Fruit fly (Drosophila melanogaster) whole organism, wandering third instar larva: ENCODE results near the gene CG31157.

Experiments
- Abd-B ChIP-seq: fragments of >200 bp; optimal IDR thresholded peaks from 2 replicates; lab custom pipeline; 2017; ENCODE audit warnings: missing biosample characterization, missing genetic modification characterization
- CG32264 ChIP-seq: fragments of 200-800 bp; sonication (Bioruptor generic); optimal IDR thresholded peaks from 2 replicates; lab custom pipeline; 2016; ENCODE audit warnings: missing biosample characterization, missing genetic modification characterization
- CG9705 ChIP-seq: fragments of 200-800 bp; sonication (Bioruptor generic); optimal IDR thresholded peaks from 2 replicates; lab custom pipeline; 2018; ENCODE audit warnings: missing biosample characterization, mild to moderate bottlenecking, missing genetic modification characterization
- CrebA ChIP-seq: fragments of 200-800 bp; sonication (Bioruptor generic); optimal IDR thresholded peaks from 2 replicates; lab custom pipeline; 2016; ENCODE audit warnings: missing biosample characterization, mild to moderate bottlenecking, missing genetic modification characterization, borderline replicate concordance
- Dfd ChIP-seq: fragments of >200 bp; optimal IDR thresholded peaks from 2 replicates; lab custom pipeline; 2017; ENCODE audit warnings: missing biosample characterization, missing genetic modification characterization
- Dif ChIP-seq: fragments of 200-275, 200-300 bp; sonication (Bioruptor generic); optimal IDR thresholded peaks from 2 replicates; lab custom pipeline; 2018; ENCODE audit warnings: missing biosample characterization, missing genetic modification characterization; ENCODE audit not compliant: partially characterized antibody
- GATAd ChIP-seq: sonication (Bioruptor generic); optimal IDR thresholded peaks from 2 replicates; lab custom pipeline; 2016; ENCODE audit warnings: missing biosample characterization, missing genetic modification characterization
- HLH106 ChIP-seq: fragments of 200-800 bp; optimal IDR thresholded peaks from 3 replicates; lab custom pipeline; 2019; ENCODE audit warnings: missing biosample characterization, mild to moderate bottlenecking, missing genetic modification characterization, moderate library complexity
- Hnf4 ChIP-seq: fragments of 200-800 bp; sonication (Bioruptor generic); optimal IDR thresholded peaks from 2 replicates; lab custom pipeline; 2016; ENCODE audit warnings: missing biosample characterization, mild to moderate bottlenecking, missing genetic modification characterization
- Hr78 ChIP-seq: fragments of >200 bp; optimal IDR thresholded peaks from 2 replicates; lab custom pipeline; 2017; ENCODE audit warnings: missing biosample characterization, missing genetic modification characterization
- Hr83 ChIP-seq: fragments of 200-300 bp; sonication (Bioruptor generic); optimal IDR thresholded peaks from 2 replicates; lab custom pipeline; 2016; ENCODE audit warnings: missing biosample characterization, mild to moderate bottlenecking, missing genetic modification characterization, moderate library complexity; ENCODE audit not compliant: poor library complexity, severe bottlenecking
- Jra ChIP-seq: sonication (Bioruptor generic); optimal IDR thresholded peaks from 2 replicates; lab custom pipeline; 2016; ENCODE audit warnings: missing biosample characterization, missing genetic modification characterization
- Mio ChIP-seq: sonication (Bioruptor generic); optimal IDR thresholded peaks from 2 replicates; lab custom pipeline; 2016; ENCODE audit warnings: missing biosample characterization, missing genetic modification characterization
- Myc ChIP-seq: fragments of >200 bp; optimal IDR thresholded peaks from 2 replicates; lab custom pipeline; 2017
- N ChIP-seq: fragments of >200 bp; optimal IDR thresholded peaks from 2 replicates; lab custom pipeline; 2018; ENCODE audit warnings: missing biosample characterization, missing external identifiers, missing genetic modification characterization
- OdsH ChIP-seq: fragments of 200-800 bp; sonication (Bioruptor generic); optimal IDR thresholded peaks from 2 replicates; lab custom pipeline; 2016; ENCODE audit warnings: missing biosample characterization, mild to moderate bottlenecking, missing genetic modification characterization
- Rel ChIP-seq, 2 experiments: fragments of 200-800 bp; sonication (Bioruptor generic) in 1 of 2; optimal IDR thresholded peaks; 2 replicates in 1 of 2; 3 replicates in 1 of 2; lab custom pipeline; 2016 to 2019; ENCODE audit warnings: mild to moderate bottlenecking in 2 of 2, missing biosample characterization in 2 of 2, missing genetic modification characterization in 2 of 2, moderate library complexity in 1 of 2
- Sp1 ChIP-seq: fragments of 200-800 bp; sonication (Bioruptor generic); optimal IDR thresholded peaks from 3 replicates; lab custom pipeline; 2019; ENCODE audit warnings: missing biosample characterization, mild to moderate bottlenecking, missing genetic modification characterization, moderate library complexity
- Vsx2 ChIP-seq: fragments of 200-300, 225-300 bp; sonication (Bioruptor generic); optimal IDR thresholded peaks from 2 replicates; lab custom pipeline; 2018; ENCODE audit warnings: missing biosample characterization, missing genetic modification characterization; ENCODE audit not compliant: partially characterized antibody
- br ChIP-seq: fragments of 200-800 bp; sonication (Bioruptor generic); optimal IDR thresholded peaks from 2 replicates; lab custom pipeline; 2016; ENCODE audit warnings: missing biosample characterization, missing genetic modification characterization
- brk ChIP-seq: fragments of 200-800 bp; sonication (Bioruptor generic); optimal IDR thresholded peaks from 2 replicates; lab custom pipeline; 2016; ENCODE audit warnings: missing biosample characterization, mild to moderate bottlenecking, missing genetic modification characterization
- dl ChIP-seq, 2 experiments: fragments of 175-275, 200-275 bp in 1 of 2; fragments of 200-275 bp in 1 of 2; sonication (Bioruptor generic); optimal IDR thresholded peaks; lab custom pipeline; 2018; ENCODE audit warnings: mild to moderate bottlenecking in 2 of 2, missing biosample characterization in 2 of 2, missing genetic modification characterization in 2 of 2, moderate library complexity in 2 of 2; ENCODE audit not compliant: partially characterized antibody in 2 of 2, insufficient read depth in 1 of 2
- dmrt93B ChIP-seq: fragments of 200-800 bp; sonication (Bioruptor generic); optimal IDR thresholded peaks from 2 replicates; lab custom pipeline; 2018; ENCODE audit warnings: missing biosample characterization, mild to moderate bottlenecking, missing genetic modification characterization
- dsf ChIP-seq: sonication (Bioruptor generic); optimal IDR thresholded peaks from 2 replicates; lab custom pipeline; 2016; ENCODE audit warnings: missing biosample characterization, missing genetic modification characterization, borderline replicate concordance
- ey ChIP-seq: fragments of 200-800 bp; sonication (Bioruptor generic); optimal IDR thresholded peaks from 2 replicates; lab custom pipeline; 2016; ENCODE audit warnings: missing biosample characterization, missing genetic modification characterization
- foxo ChIP-seq, 2 experiments: fragments of 200-800 bp; sonication (Bioruptor generic); optimal IDR thresholded peaks; 2 replicates in 1 of 2; 3 replicates in 1 of 2; lab custom pipeline; 2016 to 2017; ENCODE audit warnings: missing biosample characterization in 2 of 2, missing genetic modification characterization in 2 of 2
- fru ChIP-seq: fragments of 200-800 bp; sonication (Bioruptor generic); optimal IDR thresholded peaks from 3 replicates; lab custom pipeline; 2016; ENCODE audit warnings: missing biosample characterization, mild to moderate bottlenecking, missing genetic modification characterization
- h ChIP-seq: fragments of 200-800 bp; sonication (Bioruptor generic); optimal IDR thresholded peaks from 3 replicates; lab custom pipeline; 2016; ENCODE audit warnings: missing biosample characterization, mild to moderate bottlenecking, missing genetic modification characterization
- jim ChIP-seq: fragments of 175-275, 200-325 bp; sonication (Bioruptor generic); optimal IDR thresholded peaks from 2 replicates; lab custom pipeline; 2016; ENCODE audit warnings: missing biosample characterization, mild to moderate bottlenecking, missing genetic modification characterization
- lola ChIP-seq: fragments of >200 bp; optimal IDR thresholded peaks from 2 replicates; lab custom pipeline; 2017; ENCODE audit warnings: missing biosample characterization, missing genetic modification characterization
- pan ChIP-seq: fragments of >200 bp; optimal IDR thresholded peaks from 2 replicates; lab custom pipeline; 2017
- psq ChIP-seq: fragments of 200-800 bp; sonication (Bioruptor generic); optimal IDR thresholded peaks from 3 replicates; lab custom pipeline; 2017; ENCODE audit warnings: missing biosample characterization, mild to moderate bottlenecking, missing genetic modification characterization, moderate library complexity
- rgr ChIP-seq: fragments of 200-800 bp; sonication (Bioruptor generic); optimal IDR thresholded peaks from 3 replicates; lab custom pipeline; 2016; ENCODE audit warnings: missing biosample characterization, mild to moderate bottlenecking, missing genetic modification characterization
- sage ChIP-seq: fragments of 200-800 bp; sonication (Bioruptor generic); optimal IDR thresholded peaks from 2 replicates; lab custom pipeline; 2016; ENCODE audit warnings: missing biosample characterization, mild to moderate bottlenecking, missing genetic modification characterization
- sv ChIP-seq: fragments of 200-800 bp; sonication (Bioruptor generic); optimal IDR thresholded peaks from 3 replicates; lab custom pipeline; 2016; ENCODE audit warnings: missing biosample characterization, missing genetic modification characterization
- tai ChIP-seq: sonication (Bioruptor generic); optimal IDR thresholded peaks from 2 replicates; lab custom pipeline; 2016; ENCODE audit warnings: missing biosample characterization, missing genetic modification characterization
- usp ChIP-seq: fragments of >200 bp; optimal IDR thresholded peaks from 2 replicates; lab custom pipeline; 2017; ENCODE audit warnings: missing biosample characterization, missing genetic modification characterization
- woc ChIP-seq: sonication (Bioruptor generic); optimal IDR thresholded peaks from 2 replicates; lab custom pipeline; 2016; ENCODE audit warnings: missing biosample characterization, mild to moderate bottlenecking, missing genetic modification characterization

The CG31157 gene

DNA sequence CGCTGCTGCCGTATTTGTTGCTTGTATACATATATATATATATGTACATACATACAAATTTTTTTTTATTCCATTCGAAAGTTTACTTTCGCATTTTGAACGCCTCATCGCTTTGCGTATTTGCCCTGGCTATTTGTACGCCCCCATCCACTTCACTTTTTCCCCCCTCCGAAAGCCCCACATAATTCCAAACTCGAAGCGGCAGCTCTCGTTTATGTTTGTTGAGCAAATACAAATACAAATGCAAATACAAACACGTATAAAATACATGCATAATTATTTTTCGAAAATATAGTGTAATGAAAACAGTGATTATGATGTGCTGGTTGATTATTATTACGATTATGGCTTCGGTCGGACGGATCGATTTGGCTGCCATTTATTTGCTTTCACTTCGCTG, 20.5 kb downstream of the CG31157 start:
- TF ChIP-seq Dfd (GFP tag; lab: Kevin White, UChicago) (no peak), pan (lab: Kevin White, UChicago) (no peak), CG32264 (GFP tag; lab: Kevin White, UChicago) (peak; percentile 9), fru (GFP tag; lab: Kevin White, UChicago) (peak; percentile 35), Hr83 (GFP tag; lab: Kevin White, UChicago) (peak; percentile 74), woc (GFP tag; lab: Kevin White, UChicago) (no peak), br (GFP tag; lab: Kevin White, UChicago) (peak; percentile 54), Dif (no peak), Hr78 (GFP tag; lab: Kevin White, UChicago) (no peak), Hnf4 (GFP tag; lab: Kevin White, UChicago) (no peak), N (GFP tag; lab: Kevin White, UChicago) (no peak), dsf (peak; percentile 47), dmrt93B (GFP tag; lab: Kevin White, UChicago) (peak; percentile 63), lola (GFP tag; lab: Kevin White, UChicago) (no peak), GATAd (GFP tag; lab: Kevin White, UChicago) (peak; percentile 37), CG9705 (peak; percentile 66), Sp1 (GFP tag; lab: Kevin White, UChicago) (peak; percentile 66), rgr (GFP tag; lab: Kevin White, UChicago) (peak; percentile 84), CrebA (no peak), foxo (GFP tag; optimal IDR thresholded peaks at IDR 0.05; lab: Kevin White, UChicago) (peak in 1 of 2 experiments; percentile 66), sage (no peak), h (peak; percentile 70), usp (GFP tag; lab: Kevin White, UChicago) (no peak), dl (GFP tag; optimal IDR thresholded peaks at IDR 0.05; lab: Kevin White, UChicago; ENCODE audit: insufficient read depth in 1 of 2, partially characterized antibody in 2 of 2) (no peak), jim (no peak), brk (GFP tag; lab: Kevin White, UChicago) (peak; percentile 10), HLH106 (tag; lab: Kevin White, UChicago) (peak; percentile 61), OdsH (GFP tag; lab: Kevin White, UChicago) (peak; percentile 67), sv (GFP tag; lab: Kevin White, UChicago) (peak; percentile 34), Vsx2 (GFP tag; lab: Kevin White, UChicago) (no peak), ey (GFP tag; lab: Kevin White, UChicago) (peak; percentile 17), Mio (GFP tag; lab: Kevin White, UChicago) (no peak), Myc (no peak), tai (no peak), psq (GFP tag; lab: Kevin White, UChicago) (peak; percentile 37), Abd-B (GFP tag; lab: Kevin White, UChicago) (no peak), Jra (GFP tag; lab: Kevin White, UChicago) (peak; percentile 43), Rel (GFP tag; optimal IDR thresholded peaks at IDR 0.05; lab: Kevin White, UChicago) (no peak), Rel (tag; optimal IDR thresholded peaks at IDR 0.05; lab: Kevin White, UChicago) (no peak)

DNA sequence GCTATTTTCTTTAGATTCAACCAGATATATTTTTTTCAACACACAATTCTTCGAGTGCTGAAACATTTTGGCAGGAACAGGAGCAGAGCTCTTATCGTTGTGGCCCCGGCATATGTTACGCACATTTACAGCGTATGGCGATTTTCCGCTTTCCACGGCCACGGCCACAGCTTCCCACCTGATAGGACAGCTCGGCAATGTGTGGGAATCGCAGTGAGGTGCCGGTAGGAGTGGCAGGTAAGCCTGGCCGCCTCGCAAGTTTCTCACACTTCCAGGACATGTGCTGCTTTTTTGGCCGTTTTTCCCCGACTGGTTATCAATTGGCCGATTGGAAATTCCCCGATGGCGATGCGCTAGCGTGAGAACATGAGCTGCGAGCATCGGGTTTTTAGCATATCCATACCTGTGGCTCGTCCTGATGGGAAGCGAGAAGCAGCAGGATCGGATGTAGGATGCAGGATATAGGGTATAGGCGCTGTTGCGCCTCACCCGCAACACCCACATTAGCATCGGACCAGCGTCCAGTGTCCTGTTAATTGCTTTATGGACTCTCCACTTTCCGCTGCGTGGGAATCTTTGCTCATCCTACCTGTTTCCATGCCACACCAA, 22.6 kb downstream of the CG31157 start:
- TF ChIP-seq pan (lab: Kevin White, UChicago) = no peak
- no peak for TF ChIP-seq Hr78 (GFP tag; lab: Kevin White, UChicago)
- no peak for TF ChIP-seq Dif
- no peak for TF ChIP-seq Jra (GFP tag; lab: Kevin White, UChicago)
- no peak for TF ChIP-seq Mio (GFP tag; lab: Kevin White, UChicago)
- TF ChIP-seq CrebA = no peak
- TF ChIP-seq Rel (GFP tag; optimal IDR thresholded peaks at IDR 0.05; lab: Kevin White, UChicago) = no peak
- TF ChIP-seq Rel (tag; optimal IDR thresholded peaks at IDR 0.05; lab: Kevin White, UChicago) = no peak
- no peak for TF ChIP-seq dmrt93B (GFP tag; lab: Kevin White, UChicago)
- TF ChIP-seq ey (GFP tag; lab: Kevin White, UChicago) = no peak
- no peak for TF ChIP-seq foxo (GFP tag; optimal IDR thresholded peaks at IDR 0.05; lab: Kevin White, UChicago)
